Worm (Caenorhabditis elegans) whole organism, L4 larva: ENCODE results near the gene C07D8.6.

Experiments
- Y48G9A.11 ChIP-seq: fragments of 200-800 bp; sonication (Bioruptor generic); IDR thresholded peaks from 2 replicates; pipeline ENCODE4 v1.3.6; 2022; ENCODE audit warnings: missing genetic modification reagents, missing genetic modification characterization, missing compliant biosample characterization
- Y5F2A.4 ChIP-seq: fragments of 200-800 bp; sonication (Bioruptor generic); optimal IDR thresholded peaks from 2 replicates; lab custom pipeline; 2018; ENCODE audit warnings: mild to moderate bottlenecking, missing genetic modification characterization, missing compliant biosample characterization
- aha-1 ChIP-seq: fragments of 150-350 bp; peaks from one replicate; lab custom pipeline; 2014; ENCODE audit warnings: missing biosample characterization, missing genetic modification characterization
- ama-1 ChIP-seq: fragments of 150-350 bp; optimal IDR thresholded peaks from 2 replicates; lab custom pipeline; 2014; ENCODE audit warnings: inconsistent platforms, mixed read lengths
- ceh-20 ChIP-seq: fragments of 200-800 bp; sonication (Bioruptor generic); IDR thresholded peaks from 2 replicates; pipeline ENCODE4 v1.3.6; 2022; ENCODE audit warnings: missing genetic modification reagents, missing genetic modification characterization, missing compliant biosample characterization
- ceh-62 ChIP-seq: sonication (generic microtip); optimal IDR thresholded peaks from 2 replicates; lab custom pipeline; 2017; ENCODE audit warnings: missing biosample characterization, missing genetic modification characterization
- cey-2 ChIP-seq: sonication (generic microtip); optimal IDR thresholded peaks from 3 replicates; lab custom pipeline; 2017; ENCODE audit warnings: missing genetic modification characterization, mild to moderate bottlenecking, missing compliant biosample characterization, antibody characterized with exemption, borderline replicate concordance; ENCODE audit not compliant: insufficient read depth
- daf-16 ChIP-seq, 3 experiments: sonication (generic microtip); optimal IDR thresholded peaks; 2 replicates each; lab custom pipeline; 2016 to 2017; ENCODE audit warnings: missing genetic modification characterization in 3 of 3, missing genetic modification reagents in 3 of 3, mild to moderate bottlenecking in 2 of 3, missing compliant biosample characterization in 2 of 3, missing biosample characterization in 1 of 3, moderate library complexity in 1 of 3
- dmd-6 ChIP-seq: fragments of 200-800 bp; sonication (Bioruptor generic); IDR thresholded peaks from 2 replicates; pipeline ENCODE4 v1.3.6; 2022; ENCODE audit warnings: missing genetic modification reagents, missing genetic modification characterization, missing compliant biosample characterization
- dmd-8 ChIP-seq: fragments of 200-800 bp; sonication (Bioruptor generic); IDR thresholded peaks from 2 replicates; pipeline ENCODE4 v1.3.6; 2022; ENCODE audit warnings: missing genetic modification characterization, missing compliant biosample characterization
- dve-1 ChIP-seq: sonication (generic microtip); optimal IDR thresholded peaks from 2 replicates; lab custom pipeline; 2017; ENCODE audit warnings: antibody characterized with exemption, mild to moderate bottlenecking, missing genetic modification characterization, missing compliant biosample characterization; ENCODE audit not compliant: insufficient read depth
- hif-1 ChIP-seq, 2 experiments: sonication (generic microtip); optimal IDR thresholded peaks; 2 replicates each; lab custom pipeline; 2016 to 2017; ENCODE audit warnings: missing compliant biosample characterization in 2 of 2, missing genetic modification characterization in 2 of 2, missing genetic modification reagents in 2 of 2, missing genotype in 2 of 2, mild to moderate bottlenecking in 1 of 2
- hlh-11 ChIP-seq: fragments of 200-800 bp; sonication (Bioruptor generic); optimal IDR thresholded peaks from 2 replicates; lab custom pipeline; 2018; ENCODE audit warnings: mild to moderate bottlenecking, missing genetic modification characterization, missing compliant biosample characterization
- hlh-30 ChIP-seq: sonication (generic microtip); optimal IDR thresholded peaks from 2 replicates; lab custom pipeline; 2017; ENCODE audit warnings: antibody characterized with exemption, mild to moderate bottlenecking, missing genetic modification characterization, missing compliant biosample characterization; ENCODE audit not compliant: insufficient read depth
- hmg-1.1 ChIP-seq: fragments of 200-800 bp; sonication (Bioruptor generic); IDR thresholded peaks from 2 replicates; pipeline ENCODE4 v1.3.6; 2022; ENCODE audit warnings: missing genetic modification reagents, missing genetic modification characterization, missing compliant biosample characterization
- lin-13 ChIP-seq: fragments of 150-350 bp; optimal IDR thresholded peaks from 2 replicates; lab custom pipeline; 2014; ENCODE audit warnings: missing biosample characterization, missing genetic modification reagents, missing genetic modification characterization
- lsy-2 ChIP-seq, 2 experiments: fragments of 150-350 bp in 1 of 2; sonication (generic microtip) in 1 of 2; optimal IDR thresholded peaks; 2 replicates each; lab custom pipeline; 2014 to 2017; ENCODE audit warnings: missing biosample characterization in 2 of 2, missing genetic modification characterization in 2 of 2
- mdl-1 ChIP-seq, 2 experiments: fragments of 150-350 bp in 1 of 2; sonication (generic microtip) in 1 of 2; optimal IDR thresholded peaks; 2 replicates each; lab custom pipeline; 2014 to 2017; ENCODE audit warnings: missing biosample characterization in 2 of 2, missing genetic modification characterization in 2 of 2
- mep-1 ChIP-seq: fragments of 150-350 bp; sonication (generic microtip); optimal IDR thresholded peaks from 3 replicates; lab custom pipeline; 2014; ENCODE audit warnings: missing biosample characterization, missing genetic modification characterization
- mes-2 ChIP-seq: sonication (generic microtip); optimal IDR thresholded peaks from 2 replicates; lab custom pipeline; 2016; ENCODE audit warnings: missing genotype, mild to moderate bottlenecking, missing genetic modification characterization, missing compliant biosample characterization; ENCODE audit not compliant: poor library complexity, severe bottlenecking
- mxl-2 ChIP-seq: fragments of 200-800 bp; sonication (Bioruptor generic); conservative IDR thresholded peaks from 2 replicates; pipeline ENCODE4 v1.3.6; 2022; ENCODE audit warnings: missing genetic modification reagents, missing genetic modification characterization, missing compliant biosample characterization
- mxl-3 ChIP-seq: fragments of 200-800 bp; sonication (Bioruptor generic); optimal IDR thresholded peaks from 2 replicates; lab custom pipeline; 2018; ENCODE audit warnings: mild to moderate bottlenecking, missing genetic modification characterization, missing compliant biosample characterization
- nhr-25 ChIP-seq: sonication (generic microtip); optimal IDR thresholded peaks from 2 replicates; lab custom pipeline; 2017; ENCODE audit warnings: missing genetic modification characterization, mild to moderate bottlenecking, missing compliant biosample characterization, antibody characterized with exemption, moderate library complexity, borderline replicate concordance; ENCODE audit not compliant: insufficient read depth
- nhr-28 ChIP-seq: fragments of 150-350 bp; optimal IDR thresholded peaks from 2 replicates; lab custom pipeline; 2014; ENCODE audit warnings: missing biosample characterization, missing genetic modification characterization
- pha-4 ChIP-seq, 2 experiments: fragments of 150-350 bp in 1 of 2; fragments of 200-800 bp in 1 of 2; sonication (Bioruptor generic) in 1 of 2; IDR thresholded peaks in 1 of 2; optimal IDR thresholded peaks in 1 of 2; 2 replicates each; pipeline versions ENCODE4 v1.3.6 to Lab custom; 2014 to 2022; ENCODE audit warnings: missing genetic modification characterization in 2 of 2, missing genetic modification reagents in 2 of 2, missing biosample characterization in 1 of 2, missing compliant biosample characterization in 1 of 2
- rbr-2 ChIP-seq: sonication (generic microtip); optimal IDR thresholded peaks from 2 replicates; lab custom pipeline; 2016; ENCODE audit warnings: missing genotype, missing genetic modification characterization, missing compliant biosample characterization
- saeg-2 ChIP-seq: fragments of 200-800 bp; sonication (Bioruptor generic); IDR thresholded peaks from 2 replicates; pipeline ENCODE4 v1.3.6; 2022; ENCODE audit warnings: missing genetic modification reagents, missing genetic modification characterization, missing compliant biosample characterization
- tra-1 ChIP-seq: fragments of 200-800 bp; sonication (Bioruptor generic); IDR thresholded peaks from 2 replicates; pipeline ENCODE4 v1.3.6; 2022; ENCODE audit warnings: missing genetic modification reagents, missing genetic modification characterization, missing compliant biosample characterization
- unc-62 ChIP-seq, 3 experiments: fragments of 150-350 bp in 1 of 3; sonication (generic microtip); optimal IDR thresholded peaks in 2 of 3; peaks in 1 of 3; 1 replicate in 1 of 3; 2 replicates in 2 of 3; lab custom pipeline; 2014 to 2017; ENCODE audit warnings: missing biosample characterization in 3 of 3, missing genetic modification characterization in 3 of 3, missing genetic modification reagents in 3 of 3, missing genotype in 1 of 3
- zfp-2 ChIP-seq: sonication (generic microtip); optimal IDR thresholded peaks from 2 replicates; lab custom pipeline; 2016; ENCODE audit warnings: mild to moderate bottlenecking, missing genetic modification characterization, missing compliant biosample characterization

Gene C07D8.6

DNA sequence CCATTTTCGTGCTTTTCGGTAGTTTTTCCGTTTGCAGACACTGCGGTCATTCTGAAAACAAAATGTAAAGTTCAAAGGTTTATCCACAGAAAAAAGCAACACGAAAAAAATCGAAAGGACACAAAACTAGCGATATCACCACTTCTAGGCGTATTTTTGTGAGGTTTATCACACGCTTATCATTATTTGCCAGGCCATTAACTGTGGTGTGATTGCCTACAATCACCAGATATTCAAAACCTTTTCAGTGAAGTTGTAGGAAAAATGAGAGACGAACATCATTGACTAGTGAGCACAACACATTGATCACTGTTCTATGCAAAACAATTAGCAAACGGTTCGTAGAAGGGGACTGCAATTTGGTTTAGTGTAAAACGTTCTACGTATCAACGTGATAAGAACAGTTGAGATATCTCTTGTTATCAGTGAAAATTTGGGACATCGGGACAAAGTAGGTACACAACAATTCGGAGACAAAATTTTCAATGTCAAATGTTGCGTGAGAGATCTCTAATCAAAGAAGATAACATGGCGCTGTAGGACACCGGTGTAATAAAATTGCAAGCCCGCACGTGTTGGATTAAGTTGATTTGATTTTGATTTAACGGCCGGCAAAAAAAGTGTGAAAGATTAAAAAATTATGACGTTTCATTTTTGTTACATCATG, 35.7 kb upstream of the C07D8.6 start, which contains the start of gene sur-5 (continued):
- TF ChIP-seq mxl-2 (GFP tag; lab: Robert Waterston, UW) (no peak), Y5F2A.4 (no peak), Y48G9A.11 (GFP tag; lab: Robert Waterston, UW) (no peak), lin-13 (GFP tag; lab: Kevin White, UChicago) (no peak)

DNA sequence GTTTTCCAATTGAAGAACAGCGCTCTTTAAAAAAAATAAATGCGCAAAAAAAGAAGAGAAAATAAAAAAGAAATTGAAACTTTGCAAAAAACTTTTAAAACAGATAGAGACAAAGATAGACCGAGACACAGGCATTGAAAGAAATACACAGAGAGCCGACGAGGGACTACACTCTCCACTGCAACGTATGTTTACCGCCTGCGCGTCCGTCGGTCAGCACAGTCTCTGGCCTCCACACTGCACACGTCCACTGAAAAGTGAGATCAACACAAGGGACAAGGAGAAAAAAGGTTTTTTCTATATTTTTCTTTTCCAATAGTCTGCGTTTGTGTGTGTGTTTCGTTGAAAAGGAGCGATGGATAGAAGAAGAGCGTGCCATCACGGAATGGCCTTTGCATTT, 34.9 kb upstream of the C07D8.6 start:
- TF ChIP-seq pha-4 (GFP tag; IDR thresholded peaks at IDR 0.05; lab: Robert Waterston, UW) (no peak), pha-4 (tag; optimal IDR thresholded peaks at IDR 0.05; lab: Kevin White, UChicago) (peak; percentile 17), mep-1 (tag; lab: Kevin White, UChicago) (peak; percentile 80), zfp-2 (tag; lab: Kevin White, UChicago) (no peak), mes-2 (tag; lab: Kevin White, UChicago) (peak; percentile 53), aha-1 (tag; lab: Kevin White, UChicago) (peak; percentile 60), tra-1 (GFP tag; lab: Robert Waterston, UW) (peak; percentile 68; the same call in 1 of the 2 replicates), rbr-2 (tag; lab: Kevin White, UChicago) (peak; percentile 49), dmd-8 (GFP tag; lab: Robert Waterston, UW) (no peak), nhr-28 (tag; lab: Kevin White, UChicago) (peak; percentile 93), cey-2 (tag; lab: Kevin White, UChicago) (no peak), hmg-1.1 (GFP tag; lab: Robert Waterston, UW) (peak; percentile 66), saeg-2 (GFP tag; lab: Robert Waterston, UW) (no peak), hlh-30 (peak; percentile 53), unc-62 (GFP tag; optimal IDR thresholded peaks at IDR 0.05 in 1 of 2; lab: Kevin White, UChicago) (peak in 1 of 2 experiments; percentile 82), unc-62 (tag; optimal IDR thresholded peaks at IDR 0.05; lab: Kevin White, UChicago) (no peak), lsy-2 (tag; optimal IDR thresholded peaks at IDR 0.05; lab: Kevin White, UChicago) (peak; percentile 16 to 65), ceh-62 (tag; lab: Kevin White, UChicago) (no peak), hlh-11 (peak; percentile 81), daf-16 (GFP tag; optimal IDR thresholded peaks at IDR 0.05; lab: Kevin White, UChicago) (peak in 1 of 2 experiments; percentile 49), daf-16 (tag; optimal IDR thresholded peaks at IDR 0.05; lab: Kevin White, UChicago) (peak; percentile 64), nhr-25 (tag; lab: Kevin White, UChicago) (peak; percentile 60), ceh-20 (GFP tag; lab: Robert Waterston, UW) (0 out of 2 replicates have a peak, but pooled peaks have one; percentile 50), mxl-3 (GFP tag; lab: Kevin White, UChicago) (peak; percentile 69), mdl-1 (tag; optimal IDR thresholded peaks at IDR 0.05; lab: Kevin White, UChicago) (peak; percentile 31 to 60), hif-1 (tag; optimal IDR thresholded peaks at IDR 0.05; lab: Kevin White, UChicago) (peak in 1 of 2 experiments; percentile 20), ama-1 (no peak), dmd-6 (GFP tag; lab: Robert Waterston, UW) (peak; percentile 72), dve-1 (peak; percentile 80)

DNA sequence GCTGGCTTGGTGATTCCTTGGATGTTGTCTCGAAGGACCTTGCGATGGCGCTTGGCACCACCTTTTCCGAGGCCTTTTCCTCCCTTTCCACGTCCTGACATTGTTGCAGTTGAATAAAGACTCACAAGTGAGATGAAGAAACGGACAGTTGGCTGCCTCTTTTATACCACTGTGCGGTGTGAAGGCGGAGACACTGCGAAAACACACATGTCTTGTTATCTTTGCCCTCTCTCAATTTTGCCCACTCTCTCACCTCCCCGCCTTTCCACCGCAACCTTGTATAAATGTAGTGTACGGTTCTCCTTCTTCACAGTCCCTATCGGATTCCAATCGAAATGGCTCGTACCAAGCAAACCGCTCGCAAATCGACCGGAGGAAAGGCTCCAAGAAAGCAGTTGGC, 31.5 kb upstream of the C07D8.6 start, which contains the start of the genes his-38 and his-40:
his-38 (minus strand) TSS at position 101 of the 400 bp plus-strand sequence.
his-40 (plus strand) TSS at position 336 of the 400 bp plus-strand sequence.
- no peak for TF ChIP-seq cey-2 (tag; lab: Kevin White, UChicago)
- no peak for TF ChIP-seq Y5F2A.4
- no peak for TF ChIP-seq daf-16 (GFP tag; optimal IDR thresholded peaks at IDR 0.05; lab: Kevin White, UChicago)
- peak; percentile 22 for TF ChIP-seq daf-16 (tag; optimal IDR thresholded peaks at IDR 0.05; lab: Kevin White, UChicago)
- TF ChIP-seq, all 104 proteins: peak for 1
